Worm (Caenorhabditis elegans) whole organism, midembryonic: ENCODE measurements around the gene rps-8.

Source experiments
- T22C8.4 ChIP-seq: fragments of 200-800 bp; sonication (Bioruptor generic); IDR thresholded peaks from 2 replicates; pipeline ENCODE4 v1.3.6; 2022; ENCODE audit warnings: missing genetic modification characterization, missing compliant biosample characterization
- cog-1 ChIP-seq: sonication (generic microtip); optimal IDR thresholded peaks from 2 replicates; lab custom pipeline; 2016; ENCODE audit warnings: missing genetic modification characterization, missing compliant biosample characterization
- flt-1 ChIP-seq: fragments of 200-800 bp; sonication (Bioruptor generic); IDR thresholded peaks from 2 replicates; pipeline ENCODE4 v1.3.6; 2022; ENCODE audit warnings: missing genetic modification characterization, missing compliant biosample characterization
- klf-2 ChIP-seq: fragments of 200-800 bp; sonication (Bioruptor generic); conservative IDR thresholded peaks from 2 replicates; pipeline ENCODE4 v1.3.6; 2022; ENCODE audit warnings: missing genetic modification reagents, missing genetic modification characterization, missing compliant biosample characterization
- med-1 ChIP-seq: sonication (generic microtip); optimal IDR thresholded peaks from 2 replicates; lab custom pipeline; 2017; ENCODE audit warnings: missing genetic modification characterization, mild to moderate bottlenecking, missing compliant biosample characterization, antibody characterized with exemption, missing genetic modification reagents; ENCODE audit not compliant: insufficient read depth
- ref-1 ChIP-seq: fragments of 200-800 bp; sonication (Bioruptor generic); conservative IDR thresholded peaks from 2 replicates; pipeline ENCODE4 v1.3.6; 2022; ENCODE audit warnings: missing genetic modification reagents, missing genetic modification characterization, missing compliant biosample characterization
- tab-1 ChIP-seq: fragments of 200-800 bp; sonication (Bioruptor generic); IDR thresholded peaks from 2 replicates; pipeline ENCODE4 v1.3.6; 2022; ENCODE audit warnings: missing genetic modification characterization, missing compliant biosample characterization
- ztf-23 ChIP-seq: fragments of 200-800 bp; sonication (Bioruptor generic); IDR thresholded peaks from 2 replicates; pipeline ENCODE4 v1.3.6; 2022; ENCODE audit warnings: missing genetic modification reagents, missing genetic modification characterization, missing compliant biosample characterization
- ztf-29 ChIP-seq: fragments of 200-800 bp; sonication (Bioruptor generic); IDR thresholded peaks from 2 replicates; pipeline ENCODE4 v1.3.6; 2022; ENCODE audit warnings: missing genetic modification reagents, missing genetic modification characterization, missing compliant biosample characterization

The rps-8 gene

DNA sequence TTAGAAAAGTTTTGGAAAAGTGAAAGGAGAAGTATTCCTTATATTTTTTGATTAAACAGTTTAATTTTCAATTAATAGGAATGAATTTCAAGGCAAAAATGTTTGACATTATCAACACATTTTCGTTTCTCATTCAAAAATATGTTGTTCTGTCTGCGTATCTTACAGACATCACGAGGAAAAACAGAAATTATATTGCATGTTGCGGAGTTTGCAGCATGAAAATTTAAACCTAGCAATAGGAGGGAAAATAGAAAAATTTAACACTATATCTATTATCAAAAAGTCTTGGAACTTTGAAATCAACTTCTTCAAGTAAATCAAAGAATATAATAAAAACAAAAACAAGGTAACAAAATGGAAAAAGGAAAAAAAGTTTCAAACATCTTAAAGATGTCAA is 22.6 kb downstream of the rps-8 start:
- TF ChIP-seq ztf-29 (GFP tag; lab: Robert Waterston, UW) (no peak), tab-1 (GFP tag; lab: Robert Waterston, UW) (no peak), T22C8.4 (GFP tag; lab: Robert Waterston, UW) (no peak), cog-1 (tag; lab: Kevin White, UChicago) (no peak), med-1 (GFP tag; lab: Kevin White, UChicago) (no peak), flt-1 (GFP tag; lab: Robert Waterston, UW) (no peak), ztf-23 (GFP tag; lab: Robert Waterston, UW) (no peak), ref-1 (GFP tag; lab: Robert Waterston, UW) (no peak), klf-2 (no peak)

DNA sequence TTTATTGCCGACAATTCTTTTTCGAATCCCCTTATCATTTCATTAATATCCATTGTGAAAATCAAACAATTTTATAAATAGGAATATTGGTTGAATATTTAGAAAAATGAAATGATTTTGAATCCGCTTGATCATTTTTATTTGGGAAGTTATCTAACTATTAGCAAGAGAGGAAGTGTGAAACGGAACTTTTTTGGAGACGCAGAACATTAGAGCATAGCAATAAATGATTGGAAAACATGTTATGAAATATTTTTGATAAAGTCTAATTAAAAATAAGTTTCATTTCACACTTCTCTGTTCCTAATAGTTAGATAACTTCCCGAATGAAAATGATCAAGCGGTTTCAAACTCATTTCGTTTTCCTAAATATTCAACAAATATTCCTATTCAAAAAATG is 26.2 kb downstream of the rps-8 start, which contains the start of gene F42C5.3:
TSS of gene F42C5.3 (minus strand) at position 101 of the 400 bp plus-strand sequence.
- no peak for TF ChIP-seq klf-2
- no peak for TF ChIP-seq cog-1 (tag; lab: Kevin White, UChicago)
- TF ChIP-seq ref-1 (GFP tag; lab: Robert Waterston, UW) = no peak
- no peak for TF ChIP-seq tab-1 (GFP tag; lab: Robert Waterston, UW)
- no peak for TF ChIP-seq ztf-29 (GFP tag; lab: Robert Waterston, UW)
- TF ChIP-seq T22C8.4 (GFP tag; lab: Robert Waterston, UW) = no peak
- no peak for TF ChIP-seq ztf-23 (GFP tag; lab: Robert Waterston, UW)
- no peak for TF ChIP-seq med-1 (GFP tag; lab: Kevin White, UChicago)
- no peak for TF ChIP-seq flt-1 (GFP tag; lab: Robert Waterston, UW)

DNA sequence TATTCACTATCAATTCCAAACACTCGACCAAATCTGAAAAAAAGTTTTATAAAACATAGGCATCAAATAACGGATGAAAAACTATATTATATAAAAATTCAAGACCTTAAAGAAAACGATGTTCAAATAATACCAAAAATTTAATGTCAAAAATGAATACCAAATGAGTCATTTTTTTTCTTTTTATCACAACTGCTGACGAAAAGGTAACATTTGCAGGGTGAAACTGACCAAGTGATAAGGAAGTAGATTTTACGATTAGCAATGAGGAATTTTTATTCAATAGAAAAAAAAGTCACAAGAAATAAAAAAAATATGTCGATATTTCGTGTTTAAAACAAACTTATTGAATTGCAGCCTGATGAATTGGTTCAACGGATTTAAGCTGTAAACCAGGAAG is 27.8 kb downstream of the rps-8 start, which contains the start of gene C06E4.8:
TSS of gene C06E4.8 (minus strand) at position 37 of the 400 bp plus-strand sequence.
- no peak for TF ChIP-seq ztf-29 (GFP tag; lab: Robert Waterston, UW)
- TF ChIP-seq tab-1 (GFP tag; lab: Robert Waterston, UW) = no peak
- no peak for TF ChIP-seq T22C8.4 (GFP tag; lab: Robert Waterston, UW)
- no peak for TF ChIP-seq flt-1 (GFP tag; lab: Robert Waterston, UW)
- TF ChIP-seq cog-1 (tag; lab: Kevin White, UChicago) = no peak
- no peak for TF ChIP-seq ztf-23 (GFP tag; lab: Robert Waterston, UW)
- TF ChIP-seq med-1 (GFP tag; lab: Kevin White, UChicago) = no peak

DNA sequence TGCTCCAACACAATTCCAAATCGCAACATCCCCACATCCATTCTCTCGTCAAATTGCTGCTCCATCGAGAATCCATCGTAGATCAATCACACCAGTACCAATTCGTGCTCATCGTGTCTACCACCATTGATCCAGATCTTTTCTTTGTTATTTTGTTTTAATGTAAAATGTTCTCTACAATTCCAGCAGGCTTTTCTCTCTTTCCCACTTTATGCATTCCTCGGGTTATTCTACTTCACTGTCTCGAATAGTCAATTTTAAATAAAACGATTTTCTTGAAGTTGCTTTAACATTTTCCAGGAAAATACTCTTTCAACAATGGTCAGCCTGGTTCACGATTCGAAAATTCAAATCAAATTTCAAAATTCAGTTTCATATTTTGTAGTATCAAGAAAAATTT is 30.7 kb downstream of the rps-8 start, which contains the start of gene C06E4.1:
TSS of gene C06E4.1 (plus strand) at position 301 of the 400 bp plus-strand sequence.
- no peak for TF ChIP-seq cog-1 (tag; lab: Kevin White, UChicago)
- TF ChIP-seq tab-1 (GFP tag; lab: Robert Waterston, UW) = no peak
- no peak for TF ChIP-seq ztf-23 (GFP tag; lab: Robert Waterston, UW)
- TF ChIP-seq ztf-29 (GFP tag; lab: Robert Waterston, UW) = no peak
- no peak for TF ChIP-seq klf-2

DNA sequence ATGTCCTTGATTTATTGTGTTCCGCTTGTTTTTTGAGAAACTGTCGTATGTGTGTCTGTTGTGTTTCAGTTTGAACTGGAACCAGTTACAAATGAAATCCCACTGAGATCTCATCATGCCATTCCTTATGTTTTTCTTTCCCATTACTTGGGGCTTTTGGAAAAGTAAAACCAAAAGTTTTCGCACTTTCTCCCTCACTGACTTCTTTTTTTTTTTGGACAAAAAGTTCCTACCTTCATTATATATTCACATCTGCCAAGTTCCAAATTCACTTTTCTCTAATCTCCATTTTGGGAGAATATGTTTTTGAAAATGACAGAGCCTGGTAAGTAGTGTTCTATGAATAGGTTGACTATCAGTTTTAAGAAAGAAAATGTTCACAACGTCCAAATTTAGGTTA is 37.0 kb downstream of the rps-8 start, which contains the start of gene C06E4.2:
TSS of gene C06E4.2 (plus strand) at position 301 of the 400 bp plus-strand sequence.
- no peak for TF ChIP-seq klf-2
- TF ChIP-seq med-1 (GFP tag; lab: Kevin White, UChicago) = no peak
- no peak for TF ChIP-seq T22C8.4 (GFP tag; lab: Robert Waterston, UW)
- no peak for TF ChIP-seq ztf-29 (GFP tag; lab: Robert Waterston, UW)
- TF ChIP-seq ztf-23 (GFP tag; lab: Robert Waterston, UW) = no peak
- TF ChIP-seq ref-1 (GFP tag; lab: Robert Waterston, UW) = no peak
- no peak for TF ChIP-seq tab-1 (GFP tag; lab: Robert Waterston, UW)
- no peak for TF ChIP-seq flt-1 (GFP tag; lab: Robert Waterston, UW)
- no peak for TF ChIP-seq cog-1 (tag; lab: Kevin White, UChicago)

DNA sequence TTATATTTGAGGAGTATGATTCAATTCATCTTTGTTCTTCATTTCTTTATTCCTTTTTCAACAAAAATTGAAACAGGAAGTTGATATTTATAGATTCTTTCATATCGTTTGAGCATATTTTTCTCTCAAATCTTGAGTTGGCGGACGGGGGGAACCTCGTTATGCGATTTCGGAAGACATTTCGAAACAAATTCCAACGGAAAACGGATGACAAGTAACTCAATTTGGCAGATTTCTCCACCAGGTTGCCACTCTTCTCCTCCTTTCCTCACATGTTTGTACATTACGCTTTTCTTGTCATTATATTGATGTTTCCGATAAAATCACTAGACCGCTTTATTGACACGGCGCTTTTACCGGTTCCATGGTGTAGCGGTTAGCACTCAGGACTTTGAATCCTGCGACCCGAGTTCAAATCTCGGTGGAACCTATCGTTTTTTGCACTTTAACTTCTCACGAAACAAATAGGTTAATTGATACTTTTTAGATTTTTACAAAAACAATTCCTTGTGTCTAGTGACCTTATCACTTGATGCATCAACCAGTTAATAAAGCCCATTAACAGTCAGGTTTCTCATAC is 38.6 kb downstream of the rps-8 start:
- TF ChIP-seq med-1 (GFP tag; lab: Kevin White, UChicago) = no peak
- TF ChIP-seq flt-1 (GFP tag; lab: Robert Waterston, UW) = no peak
- TF ChIP-seq ztf-29 (GFP tag; lab: Robert Waterston, UW) = no peak
- no peak for TF ChIP-seq T22C8.4 (GFP tag; lab: Robert Waterston, UW)
- no peak for TF ChIP-seq ref-1 (GFP tag; lab: Robert Waterston, UW)
- no peak for TF ChIP-seq ztf-23 (GFP tag; lab: Robert Waterston, UW)

DNA sequence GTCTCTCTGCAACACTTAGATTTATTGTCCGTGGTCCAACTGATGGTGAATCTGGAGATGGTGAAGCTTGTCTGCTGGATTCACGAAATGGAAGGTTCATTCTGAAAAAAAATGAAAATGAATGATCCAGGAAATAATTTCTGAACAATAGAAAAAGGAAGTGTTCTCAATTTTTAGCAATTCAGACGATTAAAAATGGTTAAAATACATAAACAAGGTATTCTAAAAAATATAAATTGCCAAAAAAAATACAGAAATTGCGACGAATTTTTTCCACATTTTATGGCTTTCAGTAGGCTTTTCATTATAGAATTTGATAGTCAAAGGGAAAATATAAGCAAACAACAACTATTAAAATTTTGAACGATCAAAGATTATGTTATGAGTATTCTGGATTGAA is 50.5 kb downstream of the rps-8 start, which contains the start of gene glb-2:
TSS of gene glb-2 (minus strand) at position 101 of the 400 bp plus-strand sequence.
- TF ChIP-seq cog-1 (tag; lab: Kevin White, UChicago) (no peak), flt-1 (GFP tag; lab: Robert Waterston, UW) (no peak), klf-2 (no peak), ztf-29 (GFP tag; lab: Robert Waterston, UW) (no peak), med-1 (GFP tag; lab: Kevin White, UChicago) (no peak), tab-1 (GFP tag; lab: Robert Waterston, UW) (no peak), ztf-23 (GFP tag; lab: Robert Waterston, UW) (no peak), ref-1 (GFP tag; lab: Robert Waterston, UW) (no peak), T22C8.4 (GFP tag; lab: Robert Waterston, UW) (no peak)
